Worm (Caenorhabditis elegans) whole organism, L1 larva: ENCODE data around the gene Y43F8C.3.

Source experiments
- egl-27 ChIP-seq, 2 experiments: fragments of 150-350 bp in 1 of 2; sonication (generic microtip); optimal IDR thresholded peaks; 3 replicates each; lab custom pipeline; 2017 to 2018; ENCODE audit warnings: missing biosample characterization in 2 of 2, missing genetic modification characterization in 2 of 2, missing genetic modification reagents in 2 of 2
- fos-1 ChIP-seq: fragments of 150-350 bp; optimal IDR thresholded peaks from 2 replicates; lab custom pipeline; 2014; ENCODE audit warnings: missing biosample characterization, missing genetic modification characterization
- jun-1 ChIP-seq: fragments of 150-350 bp; optimal IDR thresholded peaks from 2 replicates; lab custom pipeline; 2014; ENCODE audit warnings: missing biosample characterization, missing genetic modification reagents, missing genetic modification characterization
- nhr-28 ChIP-seq: fragments of 150-350 bp; optimal IDR thresholded peaks from 2 replicates; lab custom pipeline; 2014; ENCODE audit warnings: missing biosample characterization, missing genetic modification characterization
- nhr-76 ChIP-seq: sonication (generic microtip); optimal IDR thresholded peaks from 2 replicates; lab custom pipeline; 2017; ENCODE audit warnings: missing biosample characterization, missing genetic modification characterization
- unc-86 ChIP-seq: sonication (generic microtip); optimal IDR thresholded peaks from 2 replicates; lab custom pipeline; 2016; ENCODE audit warnings: missing genetic modification characterization, missing compliant biosample characterization

ce11 chrV:19590826-19591225 is 31.6 kb downstream of the Y43F8C.3 start:
- TF ChIP-seq jun-1 (tag; lab: Kevin White, UChicago) (no peak), fos-1 (no peak), egl-27 (tag; optimal IDR thresholded peaks at IDR 0.05; lab: Kevin White, UChicago) (no peak), nhr-28 (no peak), nhr-76 (tag; lab: Kevin White, UChicago) (no peak), unc-86 (tag; lab: Kevin White, UChicago) (no peak)
